Worm (Caenorhabditis elegans): Measurements from ENCODE around the gene nhr-41.

nhr-41 gene

ce11 chrIV:1388079-1388478 lies 2.1 kb downstream of the nhr-41 start:
- TF ChIP-seq nhr-21 (tag; optimal IDR thresholded peaks at IDR 0.05) (peak; percentile 23), crh-2 (tag; optimal IDR thresholded peaks at IDR 0.05) (peak; percentile 9), unc-55 (GFP tag; optimal IDR thresholded peaks at IDR 0.05) (peak; percentile 42), alr-1 (tag; optimal IDR thresholded peaks at IDR 0.05) (no peak), lin-13 (GFP tag; optimal IDR thresholded peaks at IDR 0.05) (peak; percentile 50), lin-11 (tag; optimal IDR thresholded peaks at IDR 0.05) (peak; percentile 28), unc-62 (GFP tag; optimal IDR thresholded peaks at IDR 0.05) (no peak), aly-2 (tag; optimal IDR thresholded peaks at IDR 0.05) (no peak), nhr-129 (tag; optimal IDR thresholded peaks at IDR 0.05) (peak; percentile 66), nhr-11 (tag; optimal IDR thresholded peaks at IDR 0.05) (no peak), gmeb-1 (tag; optimal IDR thresholded peaks at IDR 0.05) (peak; percentile 63), fos-1 (tag; optimal IDR thresholded peaks at IDR 0.05) (peak; percentile 19), skn-1 (tag; optimal IDR thresholded peaks at IDR 0.05) (no peak), nhr-23 (tag; optimal IDR thresholded peaks at IDR 0.05) (no peak), nhr-25 (tag; optimal IDR thresholded peaks at IDR 0.05) (peak; percentile 10), sma-3 (GFP tag; optimal IDR thresholded peaks at IDR 0.05) (peak; percentile 49), F13H6.1 (tag; optimal IDR thresholded peaks at IDR 0.05) (peak; percentile 6), mdl-1 (tag; optimal IDR thresholded peaks at IDR 0.05) (no peak), lsy-2 (tag; optimal IDR thresholded peaks at IDR 0.05) (peak; percentile 10 to 20), nhr-6 (tag; optimal IDR thresholded peaks at IDR 0.05) (no peak), sma-9 (GFP tag; optimal IDR thresholded peaks at IDR 0.05) (peak; percentile 42), sma-9 (tag; optimal IDR thresholded peaks at IDR 0.05) (no peak)

DNA sequence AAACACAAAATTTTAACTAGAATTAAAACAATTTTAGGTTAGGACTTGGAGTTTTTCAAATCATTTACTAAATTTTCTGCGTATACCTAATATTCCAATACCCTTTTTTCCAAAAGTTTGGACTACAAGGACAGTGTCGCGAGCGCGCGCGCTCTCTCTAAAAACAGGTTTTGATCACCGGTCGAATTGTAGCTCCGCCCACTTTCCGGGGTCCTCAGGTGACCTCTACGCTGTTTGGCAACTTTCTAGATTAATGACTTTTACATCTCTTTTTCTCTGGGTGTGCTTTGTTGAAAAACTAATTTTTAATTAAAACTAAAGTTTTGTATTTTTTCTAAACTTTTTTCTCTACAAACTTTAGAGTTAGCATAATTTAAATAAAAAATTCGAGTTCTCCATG lies 3.0 kb downstream of the nhr-41 start:
- TF ChIP-seq skn-1 (tag; optimal IDR thresholded peaks at IDR 0.05) (no peak), lsy-2 (tag; optimal IDR thresholded peaks at IDR 0.05) (no peak), peb-1 (tag; optimal IDR thresholded peaks at IDR 0.05) (no peak), blmp-1 (tag; optimal IDR thresholded peaks at IDR 0.05; ENCODE audit: insufficient read depth) (peak; percentile 11), Y55F3AM.14 (GFP tag; optimal IDR thresholded peaks at IDR 0.05) (no peak), lin-39 (tag; optimal IDR thresholded peaks at IDR 0.05) (no peak), alr-1 (tag; optimal IDR thresholded peaks at IDR 0.05) (no peak), F13H6.1 (tag; optimal IDR thresholded peaks at IDR 0.05) (no peak), dmd-4 (tag; optimal IDR thresholded peaks at IDR 0.05) (no peak), nhr-25 (tag; optimal IDR thresholded peaks at IDR 0.05) (peak; percentile 58), snpc-4 (tag; optimal IDR thresholded peaks at IDR 0.05) (no peak), nhr-12 (tag; optimal IDR thresholded peaks at IDR 0.05) (no peak), C34F6.9 (tag; optimal IDR thresholded peaks at IDR 0.05) (peak; percentile 3), nhr-21 (tag; optimal IDR thresholded peaks at IDR 0.05) (no peak), sma-3 (GFP tag; optimal IDR thresholded peaks at IDR 0.05) (peak; percentile 46), crh-2 (tag; optimal IDR thresholded peaks at IDR 0.05) (no peak), nhr-237 (tag; optimal IDR thresholded peaks at IDR 0.05) (no peak), sma-9 (GFP tag; optimal IDR thresholded peaks at IDR 0.05) (no peak), sma-9 (tag; optimal IDR thresholded peaks at IDR 0.05) (no peak), gmeb-1 (tag; optimal IDR thresholded peaks at IDR 0.05) (peak; percentile 4), sem-4 (tag; optimal IDR thresholded peaks at IDR 0.05) (no peak), aly-2 (tag; optimal IDR thresholded peaks at IDR 0.05) (no peak)

DNA sequence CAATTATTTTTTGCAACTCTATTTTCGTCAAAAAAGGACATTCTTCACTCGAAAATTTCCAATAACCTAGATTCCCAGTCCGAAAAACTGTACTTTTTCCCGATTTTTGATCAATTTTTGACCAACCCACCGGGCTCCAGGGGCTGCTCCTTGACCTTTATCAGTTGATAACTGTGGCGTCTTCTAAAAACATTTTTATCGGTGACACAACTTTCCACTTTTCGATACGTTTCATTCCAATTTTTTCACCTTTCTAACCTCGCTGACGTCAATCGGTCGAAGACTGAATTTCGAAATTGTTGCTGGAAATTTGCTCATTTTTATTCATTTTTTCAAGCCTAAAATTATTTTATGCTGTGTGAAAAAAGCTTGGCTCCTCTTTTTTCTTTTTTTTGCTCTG lies 3.6 kb downstream of the nhr-41 start:
- TF ChIP-seq unc-39 (tag; optimal IDR thresholded peaks at IDR 0.05) (no peak), nhr-12 (tag; optimal IDR thresholded peaks at IDR 0.05) (no peak), fos-1 (tag; optimal IDR thresholded peaks at IDR 0.05) (peak; percentile 80), crh-2 (tag; optimal IDR thresholded peaks at IDR 0.05) (peak; percentile 12), skn-1 (tag; optimal IDR thresholded peaks at IDR 0.05) (no peak)

ce11 chrIV:1390102-1390501 lies 4.1 kb downstream of the nhr-41 start:
- TF ChIP-seq nhr-237 (tag; optimal IDR thresholded peaks at IDR 0.05) (no peak), nhr-25 (tag; optimal IDR thresholded peaks at IDR 0.05) (no peak), snpc-4 (tag; optimal IDR thresholded peaks at IDR 0.05) (no peak), ama-1 (optimal IDR thresholded peaks at IDR 0.05) (no peak), nhr-12 (tag; optimal IDR thresholded peaks at IDR 0.05) (no peak), Y55F3AM.14 (GFP tag; optimal IDR thresholded peaks at IDR 0.05) (no peak), alr-1 (tag; optimal IDR thresholded peaks at IDR 0.05) (no peak), gmeb-1 (tag; optimal IDR thresholded peaks at IDR 0.05) (no peak), nhr-6 (tag; optimal IDR thresholded peaks at IDR 0.05) (no peak), ZK546.5 (tag; optimal IDR thresholded peaks at IDR 0.05) (no peak), mbf-1 (tag; optimal IDR thresholded peaks at IDR 0.05) (no peak), nhr-11 (tag; optimal IDR thresholded peaks at IDR 0.05) (no peak), dmd-4 (tag; optimal IDR thresholded peaks at IDR 0.05) (no peak), nhr-21 (tag; optimal IDR thresholded peaks at IDR 0.05) (no peak), mab-5 (tag; optimal IDR thresholded peaks at IDR 0.05) (no peak), ztf-4 (tag; optimal IDR thresholded peaks at IDR 0.05) (no peak), sem-4 (tag; optimal IDR thresholded peaks at IDR 0.05) (no peak), C34F6.9 (tag; optimal IDR thresholded peaks at IDR 0.05) (no peak), egl-27 (tag; optimal IDR thresholded peaks at IDR 0.05) (no peak)

Data from whole organism, L2 larva.